Worm (Caenorhabditis elegans): ENCODE results near the gene col-115.

The col-115 gene

DNA sequence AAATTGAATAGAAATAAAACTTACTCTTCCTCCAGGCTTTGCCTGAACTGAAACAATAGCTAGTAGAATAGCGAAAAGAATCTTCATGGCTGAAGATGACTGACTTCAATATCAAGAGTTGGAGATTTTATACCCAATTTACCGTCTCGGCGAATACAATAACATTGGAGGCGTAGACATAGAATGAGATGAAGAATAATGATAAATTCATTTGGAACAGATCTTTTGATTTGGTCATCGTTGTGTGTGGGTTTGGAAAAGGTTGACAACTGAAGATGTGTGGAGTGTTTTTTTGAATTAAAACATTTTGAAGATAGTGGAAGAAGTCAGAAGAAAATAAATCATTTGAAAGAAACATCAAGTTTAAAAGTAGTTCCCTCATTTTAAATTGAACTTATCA, 12.3 kb upstream of the col-115 start, which contains the start of gene F57H12.6:
TSS of gene F57H12.6 (minus strand) at position 101 of the 400 bp plus-strand sequence.
- TF ChIP-seq dao-5 (tag; optimal IDR thresholded peaks at IDR 0.05) = no peak

ce11 chrIV:7977452-7977940, 11.0 kb upstream of the col-115 start, which contains the start of gene ora-1:
ora-1 (plus strand) TSS chrIV:7977890.
- TF ChIP-seq him-1 (tag; optimal IDR thresholded peaks at IDR 0.05) (no peak), dao-5 (tag; optimal IDR thresholded peaks at IDR 0.05) (no peak), W03F9.2 (tag; optimal IDR thresholded peaks at IDR 0.05) (no peak)

DNA sequence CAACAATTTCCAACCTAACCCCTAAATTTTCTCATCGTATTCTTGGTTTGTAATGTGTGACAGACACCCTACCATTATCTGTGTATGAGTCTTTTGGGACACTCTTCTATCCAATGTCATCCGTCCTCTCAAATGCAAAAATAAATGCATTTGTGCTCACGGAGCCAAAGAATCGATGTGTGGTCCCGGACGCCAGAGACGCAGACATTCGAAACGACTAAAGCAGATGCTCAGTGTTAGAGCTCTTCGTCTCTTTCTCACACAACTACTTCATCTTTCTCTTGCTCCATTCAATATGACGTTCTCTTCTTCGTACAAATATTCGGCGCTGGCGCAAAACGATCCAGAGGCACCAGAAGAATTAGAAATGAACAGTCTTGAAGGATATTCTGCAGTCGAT, 8.9 kb upstream of the col-115 start, which contains the start of gene unc-24:
TSS of gene unc-24 (plus strand) at position 283 of the 400 bp plus-strand sequence.
- TF ChIP-seq him-1 (tag; optimal IDR thresholded peaks at IDR 0.05) (no peak), W03F9.2 (tag; optimal IDR thresholded peaks at IDR 0.05) (no peak), dao-5 (tag; optimal IDR thresholded peaks at IDR 0.05) (no peak)

- TF ChIP-seq W03F9.2 (tag; optimal IDR thresholded peaks at IDR 0.05) = no peak
- no peak for TF ChIP-seq dao-5 (tag; optimal IDR thresholded peaks at IDR 0.05)
- TF ChIP-seq him-1 (tag; optimal IDR thresholded peaks at IDR 0.05) = no peak
Measured at ce11 chrIV:7982024-7982576, 6.4 kb upstream of the col-115 start, which contains the start of gene arf-5. arf-5 (plus strand) TSS chrIV:7982526.

DNA sequence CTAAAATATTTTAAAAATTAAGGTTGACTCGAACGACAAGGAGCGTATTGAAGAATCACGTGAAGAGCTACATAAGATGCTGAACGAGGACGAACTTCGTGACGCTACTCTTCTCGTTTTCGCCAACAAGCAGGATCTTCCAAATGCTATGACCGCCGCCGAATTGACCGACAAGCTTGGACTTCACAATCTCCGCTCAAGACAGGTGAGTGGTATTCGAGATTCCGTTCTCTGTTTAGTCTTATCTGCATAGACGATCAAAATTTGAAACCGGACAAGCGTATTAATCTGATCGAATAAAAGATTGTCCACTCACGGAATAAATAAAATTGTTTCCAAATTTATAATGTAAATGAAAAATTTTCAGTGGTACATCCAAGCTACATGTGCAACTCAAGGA, 5.5 kb upstream of the col-115 start:
- TF ChIP-seq him-1 (tag; optimal IDR thresholded peaks at IDR 0.05) (no peak), W03F9.2 (tag; optimal IDR thresholded peaks at IDR 0.05) (no peak), dao-5 (tag; optimal IDR thresholded peaks at IDR 0.05) (no peak)

DNA sequence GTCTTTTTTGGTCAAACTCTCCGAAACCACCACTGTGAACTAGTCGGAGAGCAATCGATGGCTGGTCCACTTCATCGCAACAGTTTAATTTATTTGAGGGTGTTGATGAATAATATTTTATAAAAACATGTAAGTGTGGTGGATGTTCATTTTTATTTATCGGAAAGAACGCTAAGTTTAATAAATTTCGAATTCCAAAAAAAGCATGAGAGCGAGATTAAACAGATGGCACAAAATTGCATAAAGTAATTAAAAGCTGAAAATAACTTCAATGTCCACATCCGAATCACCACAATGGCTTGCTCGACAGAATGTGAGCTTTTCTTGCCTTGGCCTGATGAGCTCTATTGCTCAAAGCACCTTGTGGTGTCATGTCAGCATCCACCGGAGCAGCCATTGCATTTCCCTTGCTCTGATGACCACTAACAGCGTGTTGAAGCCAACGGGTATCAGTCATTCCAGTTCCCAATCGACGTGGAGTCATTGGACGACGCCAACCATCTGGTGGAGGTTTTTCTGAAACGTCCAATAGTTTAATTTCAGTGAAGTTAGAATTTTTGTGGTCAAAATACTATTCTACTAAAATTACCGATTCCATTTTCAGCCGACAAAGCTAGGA, 4.6 kb upstream of the col-115 start:
- no peak for TF ChIP-seq him-1 (tag; optimal IDR thresholded peaks at IDR 0.05)
- TF ChIP-seq dao-5 (tag; optimal IDR thresholded peaks at IDR 0.05) = no peak
- no peak for TF ChIP-seq W03F9.2 (tag; optimal IDR thresholded peaks at IDR 0.05)

DNA sequence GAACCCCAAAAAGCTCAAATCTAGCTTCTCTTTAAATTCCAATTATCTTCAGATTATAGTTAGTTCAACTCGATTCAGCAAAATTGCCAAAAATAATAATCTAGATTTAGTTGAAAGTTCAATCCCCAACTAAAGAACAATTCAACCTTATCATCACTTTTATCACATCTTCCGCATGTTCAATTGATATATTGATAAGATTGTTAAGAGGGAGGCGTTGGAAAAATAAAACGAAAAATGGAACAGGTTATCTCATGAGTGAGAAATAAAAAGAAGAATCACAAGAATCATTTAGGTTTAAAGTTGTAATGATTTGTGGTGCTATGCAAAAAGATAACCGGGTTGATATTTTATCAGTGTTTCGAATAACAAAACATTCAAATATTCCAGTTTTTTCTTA, 2.7 kb upstream of the col-115 start:
- TF ChIP-seq dao-5 (tag; optimal IDR thresholded peaks at IDR 0.05) (no peak), W03F9.2 (tag; optimal IDR thresholded peaks at IDR 0.05) (no peak), him-1 (tag; optimal IDR thresholded peaks at IDR 0.05) (no peak)

- TF ChIP-seq dao-5 (tag; optimal IDR thresholded peaks at IDR 0.05) = no peak
- no peak for TF ChIP-seq him-1 (tag; optimal IDR thresholded peaks at IDR 0.05)
- no peak for TF ChIP-seq W03F9.2 (tag; optimal IDR thresholded peaks at IDR 0.05)
Measured at ce11 chrIV:7987083-7987482, 1.4 kb upstream of the col-115 start, which contains the start of gene mec-17. mec-17 (minus strand) TSS chrIV:7987183.

DNA sequence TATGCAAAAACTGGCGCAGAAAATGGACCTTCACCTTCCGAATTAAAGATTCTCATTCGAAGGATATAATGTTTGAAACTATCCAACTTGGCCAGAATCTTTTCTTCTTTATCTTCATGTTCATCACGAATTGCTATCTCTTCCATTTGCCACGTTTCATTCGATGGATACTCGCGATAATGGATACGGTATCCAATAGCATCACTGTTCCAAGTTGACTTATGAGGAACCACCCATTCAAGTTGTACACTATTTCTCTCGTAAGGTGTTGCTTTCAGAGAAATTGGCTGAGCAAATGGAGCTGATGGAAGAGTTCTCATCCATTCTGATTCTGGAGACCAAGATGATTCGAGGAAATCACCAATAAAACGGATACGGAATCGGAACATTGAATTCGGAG, 6.2 kb downstream of the col-115 start:
- TF ChIP-seq W03F9.2 (tag; optimal IDR thresholded peaks at IDR 0.05) (no peak), him-1 (tag; optimal IDR thresholded peaks at IDR 0.05) (no peak), dao-5 (tag; optimal IDR thresholded peaks at IDR 0.05) (no peak)

ce11 chrIV:8000763-8001162, 12.3 kb downstream of the col-115 start:
- TF ChIP-seq him-1 (tag; optimal IDR thresholded peaks at IDR 0.05) = no peak
- TF ChIP-seq dao-5 (tag; optimal IDR thresholded peaks at IDR 0.05) = no peak
- no peak for TF ChIP-seq W03F9.2 (tag; optimal IDR thresholded peaks at IDR 0.05)

- no peak for TF ChIP-seq dao-5 (tag; optimal IDR thresholded peaks at IDR 0.05)
- TF ChIP-seq him-1 (tag; optimal IDR thresholded peaks at IDR 0.05) = no peak
- TF ChIP-seq W03F9.2 (tag; optimal IDR thresholded peaks at IDR 0.05) = no peak
Measured at ce11 chrIV:8004019-8004418, 15.5 kb downstream of the col-115 start, which contains the start of gene rig-4. rig-4 (minus strand) TSS chrIV:8004119.

ce11 chrIV:8005376-8005775, 16.9 kb downstream of the col-115 start:
- TF ChIP-seq dao-5 (tag; optimal IDR thresholded peaks at IDR 0.05) (no peak), W03F9.2 (tag; optimal IDR thresholded peaks at IDR 0.05) (no peak), him-1 (tag; optimal IDR thresholded peaks at IDR 0.05) (no peak)

DNA sequence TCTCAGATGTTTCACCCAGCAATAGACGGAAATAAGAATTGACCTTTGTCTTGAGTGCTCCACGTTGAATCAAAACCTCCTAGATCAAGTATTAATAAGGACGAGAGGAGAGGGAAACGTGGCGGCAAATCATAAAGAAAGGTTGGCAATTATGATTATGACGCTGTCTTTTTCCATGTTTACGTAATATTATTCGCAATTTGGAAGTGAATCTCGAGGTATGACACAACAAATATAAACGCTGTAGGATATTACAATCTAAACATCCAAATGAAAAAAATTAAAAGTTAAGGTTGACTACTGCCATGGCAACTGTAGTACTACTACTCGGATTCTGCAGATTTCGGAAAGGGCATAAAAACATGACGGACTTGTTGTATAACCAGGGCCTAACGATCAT, 17.7 kb downstream of the col-115 start:
- TF ChIP-seq W03F9.2 (tag; optimal IDR thresholded peaks at IDR 0.05) (no peak), him-1 (tag; optimal IDR thresholded peaks at IDR 0.05) (no peak), dao-5 (tag; optimal IDR thresholded peaks at IDR 0.05) (no peak)

- TF ChIP-seq him-1 (tag; optimal IDR thresholded peaks at IDR 0.05) (no peak), W03F9.2 (tag; optimal IDR thresholded peaks at IDR 0.05) (no peak), dao-5 (tag; optimal IDR thresholded peaks at IDR 0.05) (no peak)
Measured at ce11 chrIV:8007549-8007948, 19.1 kb downstream of the col-115 start.
